Fruit fly (Drosophila melanogaster): ENCODE data around the gene Or33c.

DNA sequence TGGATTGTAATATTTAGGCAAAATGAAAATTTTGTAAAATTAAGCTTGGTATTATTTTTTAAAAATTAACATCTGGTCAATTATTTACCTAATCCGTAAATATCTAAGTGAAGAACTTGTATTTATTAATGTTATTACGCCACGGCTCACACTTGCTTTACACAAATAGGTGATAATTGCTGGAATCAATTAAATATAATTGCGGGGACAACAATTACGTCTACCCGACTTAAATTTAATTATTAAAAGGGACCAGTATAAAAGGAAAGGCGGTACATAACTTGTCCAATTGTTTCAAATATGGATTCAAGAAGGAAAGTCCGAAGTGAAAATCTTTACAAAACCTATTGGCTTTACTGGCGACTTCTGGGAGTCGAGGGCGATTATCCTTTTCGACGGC, 3.6 kb upstream of the Or33c start, which contains the start of gene Or33a:
- TF ChIP-seq ttk (optimal IDR thresholded peaks at IDR 0.05): no peak
- no peak for TF ChIP-seq insv (optimal IDR thresholded peaks at IDR 0.05)
- no peak for TF ChIP-seq psq (optimal IDR thresholded peaks at IDR 0.05)
